Worm (Caenorhabditis elegans): Measurements from ENCODE around the gene F40G12.6.

ce11 chrV:14230788-14231583 lies 41.9 kb downstream of the F40G12.6 start:
- TF ChIP-seq nfya-2 (GFP tag; IDR thresholded peaks at IDR 0.05), result no peak
- TF ChIP-seq snpc-4 (GFP tag; optimal IDR thresholded peaks at IDR 0.05), result peak; percentile 0
- peak in 1 of 4 experiments; percentile 12 for TF ChIP-seq snpc-4 (tag; optimal IDR thresholded peaks at IDR 0.05)
- no peak for TF ChIP-seq pha-4 (tag; optimal IDR thresholded peaks at IDR 0.05)
- TF ChIP-seq dpl-1 (GFP tag; optimal IDR thresholded peaks at IDR 0.05), result no peak
- TF ChIP-seq repo-1 (tag; optimal IDR thresholded peaks at IDR 0.05), result no peak
- no peak for TF ChIP-seq nhr-80 (tag; optimal IDR thresholded peaks at IDR 0.05)
- no peak for TF ChIP-seq ama-1 (optimal IDR thresholded peaks at IDR 0.05)
- TF ChIP-seq ama-1 (GFP tag; optimal IDR thresholded peaks at IDR 0.05), result no peak
